Worm (Caenorhabditis elegans) whole organism, L4/young adult: ENCODE data around the gene F58H1.2.

Experiments
- W03F9.2 ChIP-seq: fragments of 150-350 bp; optimal IDR thresholded peaks from 2 replicates; lab custom pipeline; 2014; ENCODE audit warnings: missing biosample characterization, missing genetic modification characterization
- dao-5 ChIP-seq: sonication (generic microtip); optimal IDR thresholded peaks from 2 replicates; lab custom pipeline; 2016; ENCODE audit warnings: missing genotype, missing genetic modification characterization, moderate library complexity, missing compliant biosample characterization
- him-1 ChIP-seq: sonication (generic microtip); optimal IDR thresholded peaks from 2 replicates; lab custom pipeline; 2016; ENCODE audit warnings: missing genotype, missing genetic modification reagents, missing genetic modification characterization, missing compliant biosample characterization

- TF ChIP-seq dao-5 (tag; lab: Kevin White, UChicago) = no peak
- no peak for TF ChIP-seq him-1 (tag; lab: Kevin White, UChicago)
- TF ChIP-seq W03F9.2 (tag; lab: Kevin White, UChicago) = no peak
Measured at ce11 chrV:11921689-11922517, 7.0 kb upstream of the F58H1.2 start.
